Worm (Caenorhabditis elegans) whole organism, young adult: Measurements from ENCODE around the gene F07C6.4.

Experiments used
- K12H6.12 ChIP-seq: fragments of 200-800 bp; sonication (Bioruptor generic); optimal IDR thresholded peaks from 2 replicates; lab custom pipeline; 2018; ENCODE audit warnings: mild to moderate bottlenecking, missing genetic modification characterization, missing compliant biosample characterization
- aptf-3 ChIP-seq: fragments of 200-800 bp; sonication (Bioruptor generic); IDR thresholded peaks from 2 replicates; pipeline ENCODE4 v1.3.6; 2022; ENCODE audit warnings: missing genetic modification characterization, missing compliant biosample characterization
- attf-6 ChIP-seq: fragments of 200-800 bp; sonication (Bioruptor generic); IDR thresholded peaks from 2 replicates; pipeline ENCODE4 v1.3.6; 2022; ENCODE audit warnings: missing genetic modification reagents, missing genetic modification characterization, missing compliant biosample characterization
- him-1 ChIP-seq: sonication (generic microtip); optimal IDR thresholded peaks from 2 replicates; lab custom pipeline; 2016; ENCODE audit warnings: missing genotype, missing genetic modification reagents, missing genetic modification characterization, missing compliant biosample characterization
- unc-62 ChIP-seq: fragments of 150-350 bp; optimal IDR thresholded peaks from 2 replicates; lab custom pipeline; 2014; ENCODE audit warnings: missing biosample characterization, missing genetic modification reagents, missing genetic modification characterization

DNA sequence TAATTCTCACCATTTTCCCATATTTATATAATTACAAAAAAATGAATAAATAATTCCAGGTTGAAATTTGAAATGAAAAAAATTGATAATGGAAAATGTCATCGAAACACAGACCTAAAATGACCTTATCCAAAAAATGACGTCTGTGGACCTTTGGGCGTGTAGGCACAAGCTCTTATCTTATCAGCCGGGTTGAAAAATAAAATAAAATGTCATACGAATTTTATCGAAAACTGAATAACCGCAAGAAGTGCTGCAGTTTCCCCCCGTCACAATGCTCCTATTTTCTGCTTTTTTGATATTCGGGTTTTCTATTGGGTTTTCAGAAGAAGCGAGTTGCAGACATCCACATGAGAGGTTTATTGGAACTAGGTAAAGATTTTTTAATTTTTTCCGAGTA, 60.2 kb downstream of the F07C6.4 start, which contains the start of gene clec-186:
- TF ChIP-seq K12H6.12 (tag; lab: Kevin White, UChicago) = no peak
- TF ChIP-seq him-1 = no peak
- no peak for TF ChIP-seq attf-6 (GFP tag; lab: Robert Waterston, UW)
- no peak for TF ChIP-seq aptf-3 (GFP tag; lab: Robert Waterston, UW)
- no peak for TF ChIP-seq unc-62 (GFP tag; lab: Kevin White, UChicago)
